Worm (Caenorhabditis elegans): ENCODE results near the gene srm-4.
"Not testable (repeated sequence)": the region's sequence is repeated elsewhere in the genome, so short reads cannot be mapped to it uniquely, and the experiment has no call there.

Gene srm-4

DNA sequence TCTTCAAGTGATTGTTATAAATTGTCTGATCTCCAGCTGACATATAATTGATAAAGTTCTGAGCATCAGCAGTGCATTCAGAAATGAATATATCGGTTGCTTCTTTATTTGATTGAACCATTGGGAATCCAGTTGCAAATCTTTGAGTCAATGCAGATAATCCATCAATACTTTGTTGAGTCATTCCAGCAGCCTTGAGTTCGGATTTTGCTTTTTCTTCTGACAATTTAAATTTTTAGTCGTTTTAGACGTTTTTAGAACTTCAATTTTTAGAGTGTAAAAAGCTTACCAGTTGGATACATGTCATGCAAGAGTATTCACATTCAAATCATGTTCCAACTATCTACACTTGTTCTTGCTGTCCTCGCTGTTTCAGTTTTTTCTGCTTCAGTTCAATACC is 23.6 kb upstream of the srm-4 start, which contains the start of gene F14D7.14:
Gene F14D7.14, plus strand, starts transcription at position 301 of the 400 bp plus-strand sequence.
- TF ChIP-seq nhr-76 (tag; optimal IDR thresholded peaks at IDR 0.05); unc-120 (tag; optimal IDR thresholded peaks at IDR 0.05; ENCODE audit: poor library complexity, severe bottlenecking); nhr-12 (tag; optimal IDR thresholded peaks at IDR 0.05): not testable (repeated sequence)

DNA sequence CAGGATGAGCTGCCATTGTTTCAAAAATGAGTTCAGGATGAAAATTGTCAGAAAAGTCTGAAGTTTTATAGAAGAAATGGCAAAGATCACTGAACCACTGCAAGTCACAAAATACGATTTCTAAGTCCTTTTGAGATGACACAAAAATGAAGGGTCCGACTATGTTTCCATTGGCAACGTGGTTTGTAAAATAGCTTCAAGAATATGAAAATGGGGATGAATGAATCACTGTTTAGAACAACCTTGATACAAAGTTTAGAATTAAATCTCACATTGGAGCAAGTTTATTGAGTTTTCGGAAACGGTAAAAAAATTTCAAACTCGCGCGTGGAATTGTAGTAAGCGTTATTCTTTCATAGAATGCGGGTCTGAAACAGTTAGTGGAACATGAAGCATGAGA is 22.1 kb upstream of the srm-4 start, which contains the start of gene ddn-3:
Gene ddn-3, minus strand, starts transcription at position 101 of the 400 bp plus-strand sequence.
- TF ChIP-seq elt-3 (tag; optimal IDR thresholded peaks at IDR 0.05) (no peak), blmp-1 (tag; optimal IDR thresholded peaks at IDR 0.05) (no peak), ceh-83 (GFP tag; optimal IDR thresholded peaks at IDR 0.05) (no peak), cnd-1 (tag; optimal IDR thresholded peaks at IDR 0.05) (no peak), ces-1 (GFP tag; optimal IDR thresholded peaks at IDR 0.05) (no peak)

DNA sequence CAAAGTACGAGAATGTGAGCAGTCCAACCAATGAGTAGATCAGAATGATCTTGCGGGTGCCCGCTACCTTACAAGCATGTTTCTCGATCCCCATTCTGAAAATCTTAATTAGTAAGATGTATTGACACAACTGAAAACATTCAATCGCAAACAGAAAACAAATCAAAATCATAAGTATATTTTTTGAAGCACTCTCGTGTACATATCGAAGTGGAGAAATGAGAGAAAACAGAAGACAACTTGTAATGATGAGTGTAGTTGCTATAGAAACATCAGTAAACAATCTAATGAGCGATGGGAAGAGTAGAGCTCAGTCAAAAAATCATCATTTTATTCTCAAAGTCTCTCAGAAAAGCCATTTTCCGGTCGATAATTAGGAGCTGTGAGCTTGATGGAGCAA is 20.5 kb upstream of the srm-4 start, which contains the start of gene F14D7.8:
Gene F14D7.8, minus strand, starts transcription at position 101 of the 400 bp plus-strand sequence.
- TF ChIP-seq zip-8 (tag; optimal IDR thresholded peaks at IDR 0.05) (no peak), ces-1 (GFP tag; optimal IDR thresholded peaks at IDR 0.05) (no peak), nhr-28 (tag; optimal IDR thresholded peaks at IDR 0.05) (no peak), mls-2 (tag; optimal IDR thresholded peaks at IDR 0.05) (no peak), ztf-11 (tag; optimal IDR thresholded peaks at IDR 0.05) (no peak), cnd-1 (tag; optimal IDR thresholded peaks at IDR 0.05) (no peak), ceh-43 (GFP tag; optimal IDR thresholded peaks at IDR 0.05) (no peak), sem-2 (GFP tag; optimal IDR thresholded peaks at IDR 0.05) (no peak), ham-2 (GFP tag; optimal IDR thresholded peaks at IDR 0.05) (no peak), flh-1 (GFP tag; optimal IDR thresholded peaks at IDR 0.05) (no peak), snpc-4 (tag; optimal IDR thresholded peaks at IDR 0.05) (no peak), mep-1 (tag; optimal IDR thresholded peaks at IDR 0.05) (no peak), nhr-2 (tag; optimal IDR thresholded peaks at IDR 0.05) (no peak), lin-32 (GFP tag; optimal IDR thresholded peaks at IDR 0.05) (no peak), pha-4 (tag; optimal IDR thresholded peaks at IDR 0.05) (no peak), sptf-1 (tag; optimal IDR thresholded peaks at IDR 0.05) (no peak), hlh-1 (tag; optimal IDR thresholded peaks at IDR 0.05) (no peak), drap-1 (GFP tag; optimal IDR thresholded peaks at IDR 0.05) (no peak), elt-3 (tag; optimal IDR thresholded peaks at IDR 0.05) (no peak), unc-120 (tag; optimal IDR thresholded peaks at IDR 0.05; ENCODE audit: poor library complexity, severe bottlenecking) (no peak)

DNA sequence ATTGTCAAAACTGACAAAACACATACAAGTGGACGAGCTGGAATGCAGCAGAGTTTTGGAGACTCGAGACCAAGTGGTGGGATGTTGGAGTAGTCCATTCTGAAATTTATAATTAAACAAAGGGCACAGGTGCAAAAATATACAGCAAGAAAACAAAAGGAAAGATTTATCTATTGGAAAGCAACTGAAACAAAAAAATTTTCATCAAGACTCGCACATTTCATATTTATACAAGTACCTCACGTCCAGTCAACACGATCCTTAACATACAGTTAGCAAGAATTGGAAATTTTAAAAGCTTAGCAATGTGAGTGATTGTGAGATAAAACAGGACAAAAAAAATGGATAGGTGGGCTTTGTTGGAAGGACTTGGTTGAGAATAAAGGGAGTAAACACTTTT is 19.0 kb upstream of the srm-4 start, which contains the start of gene F47B8.1:
Gene F47B8.1, minus strand, starts transcription at position 101 of the 400 bp plus-strand sequence.
- TF ChIP-seq mab-5 (tag; optimal IDR thresholded peaks at IDR 0.05) (no peak), pha-4 (tag; optimal IDR thresholded peaks at IDR 0.05) (no peak), nhr-237 (tag; optimal IDR thresholded peaks at IDR 0.05) (no peak), hlh-1 (tag; optimal IDR thresholded peaks at IDR 0.05) (no peak), blmp-1 (tag; optimal IDR thresholded peaks at IDR 0.05) (no peak), ham-2 (GFP tag; optimal IDR thresholded peaks at IDR 0.05) (no peak), unc-120 (tag; optimal IDR thresholded peaks at IDR 0.05; ENCODE audit: poor library complexity, severe bottlenecking) (no peak), ces-1 (GFP tag; optimal IDR thresholded peaks at IDR 0.05) (no peak), snpc-4 (tag; optimal IDR thresholded peaks at IDR 0.05) (no peak), elt-3 (tag; optimal IDR thresholded peaks at IDR 0.05) (no peak), lin-32 (GFP tag; optimal IDR thresholded peaks at IDR 0.05) (no peak), ceh-39 (tag; optimal IDR thresholded peaks at IDR 0.05) (no peak), flh-1 (GFP tag; optimal IDR thresholded peaks at IDR 0.05) (no peak), drap-1 (GFP tag; optimal IDR thresholded peaks at IDR 0.05) (no peak), bed-3 (GFP tag; optimal IDR thresholded peaks at IDR 0.05) (no peak), tbx-8 (GFP tag; optimal IDR thresholded peaks at IDR 0.05) (no peak), M03D4.4 (tag; optimal IDR thresholded peaks at IDR 0.05) (no peak), mep-1 (tag; optimal IDR thresholded peaks at IDR 0.05) (no peak)

DNA sequence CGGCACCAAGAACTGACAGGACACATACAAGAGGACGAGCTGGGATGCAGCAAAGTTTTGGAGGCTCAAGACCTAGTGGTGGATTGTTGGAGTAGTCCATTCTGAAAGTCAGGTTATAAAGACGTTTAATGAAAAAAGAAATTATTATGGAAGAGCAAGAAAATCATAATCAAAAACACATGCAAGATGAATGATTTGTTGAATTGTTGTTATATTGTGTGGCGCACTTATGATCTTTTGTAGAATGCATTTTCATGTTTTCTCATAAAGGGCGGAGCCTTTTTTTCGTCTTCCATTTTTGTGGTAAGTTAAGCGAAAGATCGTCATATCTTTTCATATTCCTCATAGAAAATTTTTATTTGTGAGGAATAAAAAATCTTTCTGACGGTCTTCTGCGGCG is 16.7 kb upstream of the srm-4 start, which contains the start of gene F47B8.2:
Gene F47B8.2, minus strand, starts transcription at position 101 of the 400 bp plus-strand sequence.
- TF ChIP-seq sptf-1 (tag; optimal IDR thresholded peaks at IDR 0.05) (no peak), nhr-237 (tag; optimal IDR thresholded peaks at IDR 0.05) (no peak), mls-2 (tag; optimal IDR thresholded peaks at IDR 0.05) (no peak), sem-2 (GFP tag; optimal IDR thresholded peaks at IDR 0.05) (no peak), cnd-1 (tag; optimal IDR thresholded peaks at IDR 0.05) (no peak), hlh-1 (tag; optimal IDR thresholded peaks at IDR 0.05) (no peak)
